Worm (Caenorhabditis elegans): ENCODE measurements around the gene talp-3.
A peak's percentile ranks its signal among the peaks of the same experiment; 100 is the strongest.

talp-3 gene

DNA sequence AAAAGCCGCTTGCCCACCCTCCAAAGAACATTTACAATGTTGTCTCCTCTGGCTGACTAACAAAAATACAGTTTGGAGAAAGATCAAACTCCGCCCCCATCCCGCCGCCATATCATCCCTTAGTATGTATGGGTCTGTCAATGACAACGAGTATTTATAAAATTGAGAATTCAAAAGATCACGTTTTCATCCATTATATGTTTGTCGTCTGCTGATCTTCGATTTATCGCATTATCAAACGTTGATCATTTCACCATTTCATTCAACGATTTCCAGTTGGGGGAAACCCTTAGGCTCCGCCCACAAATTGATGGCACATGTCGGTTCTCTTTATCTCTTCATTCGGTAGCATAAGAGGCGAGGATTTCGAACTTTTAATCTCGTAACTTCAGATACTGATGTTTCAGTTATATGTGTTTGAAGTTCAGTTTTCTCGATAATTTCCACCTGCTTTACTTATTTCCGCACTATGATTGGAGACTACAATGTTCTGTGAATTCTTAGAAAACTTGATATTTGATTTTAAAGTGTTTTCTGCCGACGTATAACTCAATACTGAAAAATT lies 38.9 kb downstream of the talp-3 start (continued):
- TF ChIP-seq hlh-4 (tag; optimal IDR thresholded peaks at IDR 0.05) = no peak
- TF ChIP-seq nhr-19 (GFP tag; conservative IDR thresholded peaks at IDR 0.05) = peak; percentile 77
- TF ChIP-seq snpc-4 (tag; optimal IDR thresholded peaks at IDR 0.05) = no peak
- TF ChIP-seq aha-1 (tag; optimal IDR thresholded peaks at IDR 0.05) = no peak
- no peak for TF ChIP-seq F16B12.6 (tag; optimal IDR thresholded peaks at IDR 0.05)

DNA sequence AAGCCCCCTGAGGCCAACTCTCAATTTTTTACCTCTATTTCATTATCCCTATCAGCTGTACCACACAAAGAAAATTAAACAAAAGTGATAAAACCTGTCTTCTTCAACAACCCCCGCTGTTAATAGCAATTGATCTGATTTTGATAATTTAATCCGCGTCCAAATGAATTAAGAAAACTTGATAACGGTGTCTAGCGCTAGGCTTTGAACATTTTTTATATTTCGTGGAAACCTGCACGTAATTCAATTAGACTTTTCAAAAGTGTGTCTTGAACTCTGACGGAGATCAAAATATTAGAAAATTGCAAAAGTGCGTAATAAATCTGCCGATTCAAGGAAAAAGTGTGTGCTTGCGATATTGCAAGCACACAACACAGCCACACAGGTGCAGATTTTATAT lies 39.8 kb downstream of the talp-3 start:
- TF ChIP-seq ceh-8 (GFP tag; optimal IDR thresholded peaks at IDR 0.05) = no peak
- no peak for TF ChIP-seq nhr-84 (tag; optimal IDR thresholded peaks at IDR 0.05)
- no peak for TF ChIP-seq mab-9 (GFP tag; IDR thresholded peaks at IDR 0.05)
- TF ChIP-seq pag-3 (tag; optimal IDR thresholded peaks at IDR 0.05; ENCODE audit: borderline replicate concordance, insufficient read depth) = no peak
- peak; percentile 64 for TF ChIP-seq nhr-47 (tag; optimal IDR thresholded peaks at IDR 0.05)
- TF ChIP-seq efl-3 (GFP tag; optimal IDR thresholded peaks at IDR 0.05) = no peak
- peak; percentile 12 for TF ChIP-seq lin-14 (GFP tag; optimal IDR thresholded peaks at IDR 0.05)
- TF ChIP-seq lsy-2 (tag; optimal IDR thresholded peaks at IDR 0.05) = peak in 1 of 2 experiments; percentile 11
- no peak for TF ChIP-seq xbp-1 (tag; optimal IDR thresholded peaks at IDR 0.05)
- no peak for TF ChIP-seq lin-13 (GFP tag; optimal IDR thresholded peaks at IDR 0.05)
- no peak for TF ChIP-seq F16B12.6 (tag; optimal IDR thresholded peaks at IDR 0.05)
- TF ChIP-seq elt-3 (tag; optimal IDR thresholded peaks at IDR 0.05) = no peak
- TF ChIP-seq nhr-71 (tag; optimal IDR thresholded peaks at IDR 0.05) = peak; percentile 71
- TF ChIP-seq blmp-1 (tag; optimal IDR thresholded peaks at IDR 0.05) = peak; percentile 47
- no peak for TF ChIP-seq snpc-4 (tag; optimal IDR thresholded peaks at IDR 0.05)
- TF ChIP-seq fkh-8 (tag; optimal IDR thresholded peaks at IDR 0.05) = peak; percentile 81
- TF ChIP-seq sup-37 (GFP tag; optimal IDR thresholded peaks at IDR 0.05) = no peak
- no peak for TF ChIP-seq alr-1 (tag; optimal IDR thresholded peaks at IDR 0.05; ENCODE audit: borderline replicate concordance)
- no peak for TF ChIP-seq fkh-4 (tag; optimal IDR thresholded peaks at IDR 0.05; ENCODE audit: borderline replicate concordance)
- TF ChIP-seq nhr-237 (tag; optimal IDR thresholded peaks at IDR 0.05) = no peak
- TF ChIP-seq nhr-20 (tag; optimal IDR thresholded peaks at IDR 0.05) = peak; percentile 38
- TF ChIP-seq unc-98 (GFP tag; IDR thresholded peaks at IDR 0.05) = no peak
- TF ChIP-seq dsc-1 (tag; optimal IDR thresholded peaks at IDR 0.05) = peak; percentile 79

ce11 chrIV:14612547-14613329 lies 40.4 kb downstream of the talp-3 start:
- TF ChIP-seq fkh-10 (GFP tag; optimal IDR thresholded peaks at IDR 0.05) (no peak), snu-23 (GFP tag; optimal IDR thresholded peaks at IDR 0.05) (peak; percentile 62), lsy-2 (tag; optimal IDR thresholded peaks at IDR 0.05) (peak; percentile 59 to 65), hpl-2 (GFP tag; optimal IDR thresholded peaks at IDR 0.05) (no peak), hlh-17 (GFP tag; optimal IDR thresholded peaks at IDR 0.05; ENCODE audit: borderline replicate concordance) (no peak), ztf-11 (tag; optimal IDR thresholded peaks at IDR 0.05) (no peak), fkh-4 (tag; optimal IDR thresholded peaks at IDR 0.05; ENCODE audit: borderline replicate concordance) (no peak), fkh-8 (tag; optimal IDR thresholded peaks at IDR 0.05) (no peak), nhr-12 (tag; optimal IDR thresholded peaks at IDR 0.05) (no peak), elt-3 (tag; optimal IDR thresholded peaks at IDR 0.05) (peak in 5 of 6 experiments; percentile 2 to 82 (median 67)), efl-3 (GFP tag; optimal IDR thresholded peaks at IDR 0.05) (no peak), lin-15B (tag; optimal IDR thresholded peaks at IDR 0.05) (no peak), ztf-4 (tag; optimal IDR thresholded peaks at IDR 0.05) (peak; percentile 34), F16B12.6 (tag; optimal IDR thresholded peaks at IDR 0.05) (no peak), nhr-77 (tag; optimal IDR thresholded peaks at IDR 0.05) (no peak), C04F5.9 (tag; optimal IDR thresholded peaks at IDR 0.05) (no peak), xbp-1 (tag; optimal IDR thresholded peaks at IDR 0.05) (peak; percentile 37), C16A3.4 (tag; optimal IDR thresholded peaks at IDR 0.05) (peak; percentile 34), mdl-1 (tag; optimal IDR thresholded peaks at IDR 0.05) (peak in 1 of 2 experiments; percentile 46), egl-27 (tag; optimal IDR thresholded peaks at IDR 0.05) (peak in 1 of 2 experiments; percentile 4), rnt-1 (tag; optimal IDR thresholded peaks at IDR 0.05) (peak; percentile 55), tbx-2 (tag; optimal IDR thresholded peaks at IDR 0.05) (peak; percentile 46), aly-2 (tag; optimal IDR thresholded peaks at IDR 0.05) (no peak), irx-1 (tag; optimal IDR thresholded peaks at IDR 0.05) (no peak), alr-1 (tag; optimal IDR thresholded peaks at IDR 0.05; ENCODE audit: borderline replicate concordance) (no peak), snpc-4 (tag; optimal IDR thresholded peaks at IDR 0.05) (peak; percentile 4), nhr-237 (tag; optimal IDR thresholded peaks at IDR 0.05) (no peak), lin-39 (tag; optimal IDR thresholded peaks at IDR 0.05) (peak; percentile 14), grh-1 (GFP tag; IDR thresholded peaks at IDR 0.05) (0 out of 2 replicates have a peak, but pooled peaks have one; percentile 43)
